Fruit fly (Drosophila melanogaster) Kc167 (cell line): Measurements from ENCODE around the gene CG14913.

ENCODE experiments used
- Myc ChIP-seq: fragments of >200 bp; optimal IDR thresholded peaks from 2 replicates; lab custom pipeline; 2017; ENCODE audit warnings: missing external identifiers
- Sin3A ChIP-seq: fragments of >200 bp; optimal IDR thresholded peaks from 2 replicates; lab custom pipeline; 2018; ENCODE audit warnings: missing external identifiers
- h ChIP-seq: fragments of >200 bp; optimal IDR thresholded peaks from 3 replicates; lab custom pipeline; 2018; ENCODE audit warnings: missing external identifiers
- insv ChIP-seq: fragments of >200 bp; optimal IDR thresholded peaks from 3 replicates; lab custom pipeline; 2018; ENCODE audit warnings: missing external identifiers
- psq ChIP-seq: fragments of >200 bp; optimal IDR thresholded peaks from 2 replicates; lab custom pipeline; 2017; ENCODE audit warnings: missing external identifiers
- ttk ChIP-seq: sonication (Bioruptor generic); optimal IDR thresholded peaks from 2 replicates; lab custom pipeline; 2017; ENCODE audit warnings: missing external identifiers

DNA sequence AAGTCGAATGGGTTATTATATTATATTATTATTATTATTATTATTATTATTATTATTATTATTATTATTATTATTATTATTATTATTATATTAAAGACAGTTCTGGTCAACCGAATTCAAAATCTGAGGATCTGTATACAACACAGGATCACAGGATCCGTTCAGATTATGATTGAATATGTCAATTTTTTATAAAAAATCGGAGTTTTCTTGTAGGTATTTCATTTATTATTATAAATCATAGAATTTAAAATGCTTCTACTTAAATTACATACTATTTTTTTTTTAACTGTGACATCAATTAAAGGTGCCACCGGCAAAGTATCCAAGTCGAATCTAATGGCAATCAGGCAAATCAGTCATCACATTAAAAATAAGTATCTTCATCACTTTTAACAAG lies at the start of gene CG14913:
- TF ChIP-seq psq (lab: Kevin White, UChicago) (no peak), h (lab: Kevin White, UChicago) (no peak), Sin3A (lab: Kevin White, UChicago) (no peak), ttk (lab: Kevin White, UChicago) (no peak), insv (lab: Kevin White, UChicago) (no peak), Myc (lab: Kevin White, UChicago) (no peak)
